Worm (Caenorhabditis elegans) whole organism, L2 larva: ENCODE measurements around the gene ugtp-1.

ENCODE experiments used
- C34F6.9 ChIP-seq: fragments of 150-350 bp; optimal IDR thresholded peaks from 2 replicates; lab custom pipeline; 2014; ENCODE audit warnings: missing biosample characterization, missing genetic modification characterization
- F13H6.1 ChIP-seq: sonication (generic microtip); optimal IDR thresholded peaks from 2 replicates; lab custom pipeline; 2016; ENCODE audit warnings: missing genetic modification characterization, missing compliant biosample characterization
- R02D3.7 ChIP-seq: fragments of 150-350 bp; optimal IDR thresholded peaks from 2 replicates; lab custom pipeline; 2014; ENCODE audit warnings: missing biosample characterization, missing genetic modification characterization
- ZK546.5 ChIP-seq: sonication (generic microtip); optimal IDR thresholded peaks from 2 replicates; lab custom pipeline; 2017; ENCODE audit warnings: missing biosample characterization, missing genetic modification characterization
- alr-1 ChIP-seq: fragments of 150-350 bp; optimal IDR thresholded peaks from 2 replicates; lab custom pipeline; 2014; ENCODE audit warnings: missing biosample characterization, missing genetic modification characterization
- aly-2 ChIP-seq: fragments of 150-350 bp; optimal IDR thresholded peaks from 2 replicates; lab custom pipeline; 2014; ENCODE audit warnings: missing biosample characterization, missing genetic modification characterization
- ama-1 ChIP-seq: fragments of 150-350 bp; optimal IDR thresholded peaks from 2 replicates; lab custom pipeline; 2018; ENCODE audit warnings: inconsistent platforms
- blmp-1 ChIP-seq: sonication (generic microtip); optimal IDR thresholded peaks from 2 replicates; lab custom pipeline; 2017; ENCODE audit warnings: missing genetic modification characterization, mild to moderate bottlenecking, missing compliant biosample characterization, antibody characterized with exemption, moderate library complexity; ENCODE audit not compliant: insufficient read depth
- ceh-16 ChIP-seq: fragments of 150-350 bp; optimal IDR thresholded peaks from 2 replicates; lab custom pipeline; 2014; ENCODE audit warnings: missing biosample characterization, missing genetic modification characterization
- ceh-82 ChIP-seq: fragments of 150-350 bp; optimal IDR thresholded peaks from 2 replicates; lab custom pipeline; 2014; ENCODE audit warnings: missing biosample characterization, missing genetic modification characterization
- crh-2 ChIP-seq: sonication (generic microtip); optimal IDR thresholded peaks from 2 replicates; lab custom pipeline; 2017; ENCODE audit warnings: missing biosample characterization, missing genetic modification characterization
- dmd-4 ChIP-seq: sonication (generic microtip); optimal IDR thresholded peaks from 2 replicates; lab custom pipeline; 2017; ENCODE audit warnings: missing biosample characterization, missing genetic modification characterization
- egl-27 ChIP-seq: sonication (generic microtip); optimal IDR thresholded peaks from 3 replicates; lab custom pipeline; 2017; ENCODE audit warnings: missing biosample characterization, missing genetic modification reagents, missing genetic modification characterization
- elt-1 ChIP-seq: fragments of 150-350 bp; optimal IDR thresholded peaks from 2 replicates; lab custom pipeline; 2014; ENCODE audit warnings: missing biosample characterization, missing genetic modification characterization
- elt-3 ChIP-seq: sonication (generic microtip); optimal IDR thresholded peaks from 2 replicates; lab custom pipeline; 2017; ENCODE audit warnings: missing biosample characterization, missing genetic modification characterization
- fos-1 ChIP-seq: fragments of 150-350 bp; optimal IDR thresholded peaks from 2 replicates; lab custom pipeline; 2014; ENCODE audit warnings: missing biosample characterization, missing genetic modification characterization
- gmeb-1 ChIP-seq: fragments of 150-350 bp; optimal IDR thresholded peaks from 2 replicates; lab custom pipeline; 2014; ENCODE audit warnings: missing biosample characterization, missing genetic modification characterization
- lin-11 ChIP-seq: fragments of 150-350 bp; sonication (generic microtip); optimal IDR thresholded peaks from 2 replicates; lab custom pipeline; 2014; ENCODE audit warnings: missing biosample characterization, missing genetic modification characterization, inconsistent platforms, mixed read lengths
- lin-39 ChIP-seq: fragments of 150-350 bp; optimal IDR thresholded peaks from 2 replicates; lab custom pipeline; 2014; ENCODE audit warnings: missing biosample characterization, missing genetic modification reagents, missing genetic modification characterization
- lsy-2 ChIP-seq, 2 experiments: fragments of 150-350 bp in 1 of 2; sonication (generic microtip) in 1 of 2; optimal IDR thresholded peaks; 2 replicates each; lab custom pipeline; 2014 to 2017; ENCODE audit warnings: missing biosample characterization in 2 of 2, missing genetic modification characterization in 2 of 2
- mab-5 ChIP-seq: fragments of 150-350 bp; optimal IDR thresholded peaks from 2 replicates; lab custom pipeline; 2014; ENCODE audit warnings: missing biosample characterization, missing genetic modification characterization
- mbf-1 ChIP-seq: sonication (generic microtip); optimal IDR thresholded peaks from 2 replicates; lab custom pipeline; 2017; ENCODE audit warnings: missing biosample characterization, missing genetic modification characterization
- mdl-1 ChIP-seq, 2 experiments: fragments of 150-350 bp in 1 of 2; sonication (generic microtip) in 1 of 2; optimal IDR thresholded peaks; 2 replicates each; lab custom pipeline; 2017; ENCODE audit warnings: missing biosample characterization in 2 of 2, missing genetic modification characterization in 2 of 2
- nhr-12 ChIP-seq: fragments of 150-350 bp; optimal IDR thresholded peaks from 2 replicates; lab custom pipeline; 2014; ENCODE audit warnings: missing biosample characterization, missing genetic modification characterization
- nhr-129 ChIP-seq: fragments of 150-350 bp; optimal IDR thresholded peaks from 2 replicates; lab custom pipeline; 2014; ENCODE audit warnings: missing biosample characterization, missing genetic modification characterization
- nhr-21 ChIP-seq: fragments of 150-350 bp; optimal IDR thresholded peaks from 2 replicates; lab custom pipeline; 2014; ENCODE audit warnings: missing biosample characterization, missing genetic modification characterization
- nhr-23 ChIP-seq: fragments of 150-350 bp; optimal IDR thresholded peaks from 2 replicates; lab custom pipeline; 2014; ENCODE audit warnings: missing biosample characterization, missing genetic modification reagents, missing genetic modification characterization
- nhr-25 ChIP-seq: fragments of 150-350 bp; sonication (generic microtip); optimal IDR thresholded peaks from 3 replicates; lab custom pipeline; 2014; ENCODE audit warnings: missing biosample characterization, missing genetic modification characterization
- peb-1 ChIP-seq: fragments of 150-350 bp; optimal IDR thresholded peaks from 2 replicates; lab custom pipeline; 2014; ENCODE audit warnings: missing biosample characterization, missing genetic modification characterization
- sem-4 ChIP-seq: fragments of 150-350 bp; optimal IDR thresholded peaks from 2 replicates; lab custom pipeline; 2014; ENCODE audit warnings: missing biosample characterization, missing genetic modification reagents, missing genetic modification characterization
- skn-1 ChIP-seq: sonication (generic microtip); optimal IDR thresholded peaks from 2 replicates; lab custom pipeline; 2017; ENCODE audit warnings: missing biosample characterization, missing genetic modification characterization
- sma-3 ChIP-seq: sonication (generic microtip); optimal IDR thresholded peaks from 2 replicates; lab custom pipeline; 2016; ENCODE audit warnings: missing genetic modification reagents, missing genetic modification characterization, missing compliant biosample characterization
- sma-9 ChIP-seq, 2 experiments: fragments of 150-350 bp in 1 of 2; sonication (generic microtip) in 1 of 2; optimal IDR thresholded peaks; 2 replicates each; lab custom pipeline; 2014 to 2016; ENCODE audit warnings: missing genetic modification characterization in 2 of 2, mild to moderate bottlenecking in 1 of 2, missing biosample characterization in 1 of 2, missing compliant biosample characterization in 1 of 2, missing genetic modification reagents in 1 of 2, moderate library complexity in 1 of 2
- snpc-4 ChIP-seq: fragments of 150-350 bp; optimal IDR thresholded peaks from 2 replicates; lab custom pipeline; 2014; ENCODE audit warnings: missing biosample characterization, missing genetic modification characterization
- unc-39 ChIP-seq: fragments of 150-350 bp; optimal IDR thresholded peaks from 2 replicates; lab custom pipeline; 2014; ENCODE audit warnings: missing biosample characterization, missing genetic modification characterization
- unc-55 ChIP-seq: fragments of 150-350 bp; sonication (generic microtip); optimal IDR thresholded peaks from 3 replicates; lab custom pipeline; 2014; ENCODE audit warnings: missing biosample characterization, missing genetic modification reagents, missing genetic modification characterization
- unc-62 ChIP-seq: fragments of 150-350 bp; optimal IDR thresholded peaks from 2 replicates; lab custom pipeline; 2014; ENCODE audit warnings: missing biosample characterization, missing genetic modification reagents, missing genetic modification characterization
- zag-1 ChIP-seq: fragments of 150-350 bp; optimal IDR thresholded peaks from 2 replicates; lab custom pipeline; 2014; ENCODE audit warnings: missing biosample characterization, missing genetic modification characterization
- ztf-11 ChIP-seq: sonication (generic microtip); optimal IDR thresholded peaks from 2 replicates; lab custom pipeline; 2017; ENCODE audit warnings: missing biosample characterization, missing genetic modification characterization
- ztf-4 ChIP-seq: fragments of 150-350 bp; optimal IDR thresholded peaks from 2 replicates; lab custom pipeline; 2014; ENCODE audit warnings: missing biosample characterization, missing genetic modification characterization

The ugtp-1 gene

DNA sequence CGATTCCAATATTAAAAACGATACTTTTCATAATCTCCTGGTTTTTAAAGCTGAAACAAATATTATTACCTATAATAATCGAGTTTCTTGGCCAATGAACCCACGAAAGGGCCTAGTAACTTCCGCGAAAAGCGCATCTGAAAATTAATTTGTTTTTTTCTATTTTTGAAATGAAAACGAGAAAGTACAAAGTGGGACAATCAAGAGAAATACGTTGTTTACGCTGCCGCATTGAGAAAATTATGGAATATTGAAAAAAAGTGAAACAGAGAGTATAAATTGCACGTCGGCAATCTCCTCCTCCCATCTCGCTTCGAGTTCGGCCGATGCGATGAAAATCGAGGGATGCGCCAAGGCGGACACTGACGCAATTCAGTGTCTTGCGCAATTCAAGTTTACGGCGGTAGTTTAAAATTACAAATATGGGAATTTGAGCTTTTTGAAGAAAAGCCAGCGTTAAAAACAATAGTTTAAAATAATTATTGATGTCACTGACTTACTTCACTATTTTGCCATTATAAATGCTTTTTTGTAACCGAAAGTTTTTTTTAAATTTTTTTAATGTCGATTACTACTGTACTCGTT is 9.1 kb downstream of the ugtp-1 start, which contains the start of gene pdhk-2 (continued):
- TF ChIP-seq alr-1 (tag; lab: Kevin White, UChicago) (no peak), peb-1 (tag; lab: Kevin White, UChicago) (no peak), dmd-4 (no peak)
- TF ChIP-seq, all 48 proteins: peak for 34

DNA sequence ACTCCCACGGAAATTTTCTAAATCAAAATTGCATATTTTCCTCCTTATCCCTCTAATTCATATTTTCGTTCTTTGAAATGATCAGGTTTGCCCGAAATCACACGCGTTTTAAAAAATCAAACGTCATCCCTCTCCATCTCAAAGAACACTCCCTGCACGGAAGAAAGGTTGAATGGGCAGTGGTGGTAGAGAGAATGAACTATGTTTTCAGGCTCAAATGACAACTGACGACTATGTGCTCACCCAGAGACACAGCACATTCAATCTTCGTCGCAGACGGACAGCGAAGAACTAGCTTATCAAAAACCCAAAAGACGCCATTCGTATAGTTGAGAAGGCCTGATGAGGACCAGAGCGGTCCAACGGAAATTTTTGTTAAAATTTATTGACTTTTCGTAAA is 10.7 kb downstream of the ugtp-1 start:
- no peak for TF ChIP-seq nhr-21
- peak in 1 of 2 experiments; percentile 26 for TF ChIP-seq lsy-2 (tag; optimal IDR thresholded peaks at IDR 0.05; lab: Kevin White, UChicago)
- TF ChIP-seq C34F6.9 (tag; lab: Kevin White, UChicago), result peak; percentile 40
- TF ChIP-seq nhr-129 (tag; lab: Kevin White, UChicago), result peak; percentile 68
- TF ChIP-seq mab-5 (tag; lab: Kevin White, UChicago), result no peak
- TF ChIP-seq ztf-4, result peak; percentile 32

DNA sequence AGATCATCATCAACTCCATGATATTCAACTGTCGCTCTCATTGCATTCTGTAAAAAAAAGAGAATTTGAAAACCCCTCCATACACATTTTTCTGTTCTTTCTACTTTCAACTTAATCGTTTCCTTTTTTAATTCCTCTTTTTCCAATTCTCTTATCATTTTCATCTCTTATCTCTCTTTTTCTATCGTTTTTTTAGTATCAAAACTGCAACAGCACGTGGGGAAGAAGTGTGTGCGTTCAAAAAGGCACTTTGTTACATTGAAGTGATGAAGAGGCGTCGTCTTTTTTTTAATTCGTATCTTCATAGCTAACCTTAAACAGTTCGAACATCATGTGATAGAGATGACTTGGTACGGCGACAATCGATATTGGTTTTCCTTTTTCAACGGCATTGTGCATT is 11.4 kb downstream of the ugtp-1 start:
- no peak for TF ChIP-seq ceh-16
- TF ChIP-seq nhr-23 (tag; lab: Kevin White, UChicago), result no peak
- peak; percentile 46 to 78 for TF ChIP-seq mdl-1 (tag; optimal IDR thresholded peaks at IDR 0.05; lab: Kevin White, UChicago)
- no peak for TF ChIP-seq ZK546.5 (tag; lab: Kevin White, UChicago)
- no peak for TF ChIP-seq ama-1
- peak; percentile 73 for TF ChIP-seq gmeb-1 (tag; lab: Kevin White, UChicago)
- TF ChIP-seq alr-1 (tag; lab: Kevin White, UChicago), result no peak
- TF ChIP-seq ztf-11 (tag; lab: Kevin White, UChicago), result no peak
- no peak for TF ChIP-seq elt-1 (tag; lab: Kevin White, UChicago)
- no peak for TF ChIP-seq egl-27 (tag; lab: Kevin White, UChicago)
- TF ChIP-seq sem-4, result peak; percentile 23
- TF ChIP-seq mab-5 (tag; lab: Kevin White, UChicago), result no peak
- TF ChIP-seq peb-1 (tag; lab: Kevin White, UChicago), result no peak
- TF ChIP-seq lin-39 (tag; lab: Kevin White, UChicago), result no peak
- TF ChIP-seq crh-2 (tag; lab: Kevin White, UChicago), result peak; percentile 84
- TF ChIP-seq nhr-21, result peak; percentile 75
- TF ChIP-seq snpc-4 (tag; lab: Kevin White, UChicago), result no peak
- no peak for TF ChIP-seq nhr-12 (tag; lab: Kevin White, UChicago)
- no peak for TF ChIP-seq skn-1
- TF ChIP-seq nhr-129 (tag; lab: Kevin White, UChicago), result peak; percentile 37
- TF ChIP-seq sma-3 (GFP tag; lab: Kevin White, UChicago), result peak; percentile 79
- no peak for TF ChIP-seq mbf-1 (tag; lab: Kevin White, UChicago)
- no peak for TF ChIP-seq ztf-4
- TF ChIP-seq blmp-1 (tag; lab: Kevin White, UChicago), result peak; percentile 47
- TF ChIP-seq fos-1, result peak; percentile 95
- TF ChIP-seq R02D3.7, result no peak
- peak; percentile 95 for TF ChIP-seq sma-9 (GFP tag; optimal IDR thresholded peaks at IDR 0.05; lab: Kevin White, UChicago)
- TF ChIP-seq sma-9 (tag; optimal IDR thresholded peaks at IDR 0.05; lab: Kevin White, UChicago), result no peak
- TF ChIP-seq dmd-4, result no peak
- TF ChIP-seq F13H6.1 (tag; lab: Kevin White, UChicago), result peak; percentile 54
- no peak for TF ChIP-seq ceh-82 (tag; lab: Kevin White, UChicago)
- no peak for TF ChIP-seq unc-39 (tag; lab: Kevin White, UChicago)
- TF ChIP-seq nhr-25 (tag; lab: Kevin White, UChicago), result peak; percentile 88
- no peak for TF ChIP-seq unc-62 (GFP tag; lab: Kevin White, UChicago)
- TF ChIP-seq unc-55, result no peak
- peak in 1 of 2 experiments; percentile 32 for TF ChIP-seq lsy-2 (tag; optimal IDR thresholded peaks at IDR 0.05; lab: Kevin White, UChicago)
- TF ChIP-seq zag-1 (tag; lab: Kevin White, UChicago), result no peak
- TF ChIP-seq aly-2 (tag; lab: Kevin White, UChicago), result no peak
- TF ChIP-seq elt-3 (tag; lab: Kevin White, UChicago), result no peak
- no peak for TF ChIP-seq C34F6.9 (tag; lab: Kevin White, UChicago)
- TF ChIP-seq lin-11, result no peak
